Fruit fly (Drosophila melanogaster) whole organism, embryonic: ENCODE measurements around the gene ps.

ENCODE experiments used
- Adf1 ChIP-seq: fragments of 200-800 bp; sonication (Bioruptor generic); IDR thresholded peaks from 2 replicates; pipeline ENCODE4 v1.3.6; 2022; ENCODE audit warnings: missing biosample characterization, missing genetic modification characterization
- Atf-2 ChIP-seq: fragments of 200-800 bp; sonication (Bioruptor generic); optimal IDR thresholded peaks from 2 replicates; lab custom pipeline; 2016; ENCODE audit warnings: missing biosample characterization, missing genetic modification characterization
- CG11085 ChIP-seq: fragments of 200-800 bp; sonication (Bioruptor generic); IDR thresholded peaks from 2 replicates; pipeline ENCODE4 v1.3.6; 2022; ENCODE audit warnings: missing biosample characterization, missing genetic modification characterization
- CG11696 ChIP-seq: fragments of 200-800 bp; sonication (Bioruptor generic); IDR thresholded peaks from 2 replicates; pipeline ENCODE4 v1.3.6; 2022; ENCODE audit warnings: missing biosample characterization, missing genetic modification characterization
- CG12104 ChIP-seq: fragments of 200-800 bp; sonication (Bioruptor generic); optimal IDR thresholded peaks from 3 replicates; lab custom pipeline; 2016; ENCODE audit warnings: missing biosample characterization, missing genetic modification characterization
- CG12391 ChIP-seq: fragments of 200-800 bp; sonication (Bioruptor generic); optimal IDR thresholded peaks from 3 replicates; lab custom pipeline; 2018; ENCODE audit warnings: missing biosample characterization, mild to moderate bottlenecking, missing genetic modification characterization, moderate library complexity
- CG12744 ChIP-seq: fragments of 200-800 bp; sonication (Bioruptor generic); optimal IDR thresholded peaks from 2 replicates; lab custom pipeline; 2016; ENCODE audit warnings: missing biosample characterization, missing genetic modification characterization
- CG16815 ChIP-seq: fragments of 200-800 bp; sonication (Bioruptor generic); optimal IDR thresholded peaks from 3 replicates; lab custom pipeline; 2017; ENCODE audit warnings: missing biosample characterization, mild to moderate bottlenecking, missing genetic modification characterization
- CG17328 ChIP-seq: fragments of 200-800 bp; sonication (Bioruptor generic); IDR thresholded peaks from 2 replicates; pipeline ENCODE4 v1.3.6; 2022; ENCODE audit warnings: missing biosample characterization, missing genetic modification characterization
- CG17802 ChIP-seq: fragments of 200-800 bp; sonication (Bioruptor generic); optimal IDR thresholded peaks from 2 replicates; lab custom pipeline; 2018; ENCODE audit warnings: missing biosample characterization, mild to moderate bottlenecking, missing genetic modification characterization, moderate library complexity
- CG2129 ChIP-seq: fragments of 200-800 bp; sonication (Bioruptor generic); IDR thresholded peaks from 2 replicates; pipeline ENCODE4 v1.3.6; 2022; ENCODE audit warnings: missing biosample characterization, missing genetic modification characterization; ENCODE audit not compliant: partially characterized antibody
- CG2202 ChIP-seq: fragments of 200-800 bp; sonication (Bioruptor generic); optimal IDR thresholded peaks from 2 replicates; lab custom pipeline; 2018; ENCODE audit warnings: missing biosample characterization, mild to moderate bottlenecking, missing genetic modification characterization
- CG30403 ChIP-seq: fragments of 200-800 bp; sonication (Bioruptor generic); optimal IDR thresholded peaks from 3 replicates; lab custom pipeline; 2016; ENCODE audit warnings: missing biosample characterization, missing genetic modification characterization
- CG3281 ChIP-seq: fragments of 200-800 bp; sonication (Bioruptor generic); optimal IDR thresholded peaks from 3 replicates; lab custom pipeline; 2017; ENCODE audit warnings: missing biosample characterization, mild to moderate bottlenecking, missing genetic modification characterization
- CG33213 ChIP-seq: fragments of 200-800 bp; sonication (Bioruptor generic); optimal IDR thresholded peaks from 3 replicates; lab custom pipeline; 2016; ENCODE audit warnings: missing biosample characterization, missing genetic modification characterization
- CG3407 ChIP-seq: fragments of 200-800 bp; sonication (Bioruptor generic); optimal IDR thresholded peaks from 2 replicates; lab custom pipeline; 2018; ENCODE audit warnings: missing biosample characterization, mild to moderate bottlenecking, missing genetic modification characterization
- CG3847 ChIP-seq: fragments of 200-800 bp; sonication (Bioruptor generic); IDR thresholded peaks from 2 replicates; pipeline ENCODE4 v1.3.6; 2022; ENCODE audit warnings: missing biosample characterization, missing genetic modification characterization
- CG4404 ChIP-seq: fragments of 200-800 bp; sonication (Bioruptor generic); IDR thresholded peaks from 2 replicates; pipeline ENCODE4 v1.3.6; 2022; ENCODE audit warnings: missing biosample characterization, missing genetic modification characterization
- CG4424 ChIP-seq: fragments of 200-800 bp; sonication (Bioruptor generic); optimal IDR thresholded peaks from 3 replicates; lab custom pipeline; 2016; ENCODE audit warnings: missing biosample characterization, missing genetic modification characterization
- CG7357 ChIP-seq: fragments of 200-800 bp; sonication (Bioruptor generic); IDR thresholded peaks from 3 replicates; pipeline ENCODE4 v1.3.6; 2022; ENCODE audit warnings: missing biosample characterization, missing genetic modification characterization
- CG9932 ChIP-seq: fragments of 200-800 bp; sonication (Bioruptor generic); IDR thresholded peaks from 2 replicates; pipeline ENCODE4 v1.3.6; 2022; ENCODE audit warnings: missing biosample characterization, missing genetic modification characterization
- D ChIP-seq, 2 experiments: fragments of 200-800 bp in 1 of 2; fragments of >200 bp in 1 of 2; sonication (Bioruptor generic) in 1 of 2; optimal IDR thresholded peaks; 2 replicates in 1 of 2; 3 replicates in 1 of 2; lab custom pipeline; 2017; ENCODE audit warnings: mild to moderate bottlenecking in 1 of 2, missing biosample characterization in 1 of 2, missing genetic modification characterization in 1 of 2, missing genetic modification reagents in 1 of 2
- Dp ChIP-seq: fragments of 200-800 bp; sonication (Bioruptor generic); optimal IDR thresholded peaks from 2 replicates; lab custom pipeline; 2018; ENCODE audit warnings: missing biosample characterization, mild to moderate bottlenecking, missing genetic modification characterization, moderate library complexity
- HLH3B ChIP-seq: fragments of 200-800 bp; sonication (Bioruptor generic); IDR thresholded peaks from 2 replicates; pipeline ENCODE4 v1.3.6; 2022; ENCODE audit warnings: missing biosample characterization, missing genetic modification characterization
- Hr3 ChIP-seq: fragments of 200-800 bp; sonication (Bioruptor generic); optimal IDR thresholded peaks from 3 replicates; lab custom pipeline; 2016; ENCODE audit warnings: missing biosample characterization, missing genetic modification characterization
- Hr78 ChIP-seq, 2 experiments: fragments of 200-800 bp in 1 of 2; fragments of >200 bp in 1 of 2; sonication (Bioruptor generic) in 1 of 2; optimal IDR thresholded peaks; 2 replicates each; lab custom pipeline; 2017 to 2019; ENCODE audit warnings: missing biosample characterization in 2 of 2, missing genetic modification characterization in 2 of 2, mild to moderate bottlenecking in 1 of 2, moderate library complexity in 1 of 2
- Max ChIP-seq: fragments of 200-800 bp; sonication (Bioruptor generic); optimal IDR thresholded peaks from 2 replicates; lab custom pipeline; 2016; ENCODE audit warnings: missing biosample characterization, mild to moderate bottlenecking, missing genetic modification characterization
- Mes4 ChIP-seq: fragments of 200-800 bp; sonication (Bioruptor generic); optimal IDR thresholded peaks from 2 replicates; lab custom pipeline; 2016; ENCODE audit warnings: missing biosample characterization, missing genetic modification characterization
- Nf-YC ChIP-seq: fragments of 200-800 bp; optimal IDR thresholded peaks from 3 replicates; lab custom pipeline; 2019; ENCODE audit warnings: missing biosample characterization, mild to moderate bottlenecking, missing genetic modification characterization, moderate library complexity
- al ChIP-seq: fragments of 200-800 bp; sonication (Bioruptor generic); IDR thresholded peaks from 2 replicates; pipeline ENCODE4 v1.3.6; 2022; ENCODE audit warnings: missing biosample characterization, missing genetic modification characterization
- ara ChIP-seq: fragments of 200-800 bp; sonication (Bioruptor generic); IDR thresholded peaks from 2 replicates; pipeline ENCODE4 v1.3.6; 2022; ENCODE audit warnings: missing biosample characterization, missing genetic modification characterization
- br ChIP-seq: fragments of >200 bp; optimal IDR thresholded peaks from 2 replicates; lab custom pipeline; 2017
- chn ChIP-seq: fragments of 200-800 bp; sonication (Bioruptor generic); optimal IDR thresholded peaks from 2 replicates; lab custom pipeline; 2016; ENCODE audit warnings: missing biosample characterization, missing genetic modification characterization
- croc ChIP-seq: fragments of 200-800 bp; sonication (Bioruptor generic); conservative IDR thresholded peaks from 3 replicates; pipeline ENCODE4 v1.3.6; 2022; ENCODE audit warnings: missing biosample characterization, missing genetic modification characterization
- crol ChIP-seq: fragments of 200-800 bp; sonication (Bioruptor generic); IDR thresholded peaks from 2 replicates; pipeline ENCODE4 v1.3.6; 2022; ENCODE audit warnings: missing biosample characterization, missing genetic modification characterization
- da ChIP-seq: fragments of 200-800 bp; sonication (Bioruptor generic); optimal IDR thresholded peaks from 2 replicates; lab custom pipeline; 2016; ENCODE audit warnings: missing biosample characterization, missing genetic modification characterization
- ewg ChIP-seq: fragments of 200-800 bp; sonication (Bioruptor generic); optimal IDR thresholded peaks from 3 replicates; lab custom pipeline; 2017; ENCODE audit warnings: mild to moderate bottlenecking, missing biosample characterization, missing genetic modification reagents, missing genetic modification characterization
- fd64A ChIP-seq: fragments of 200-800 bp; sonication (Bioruptor generic); optimal IDR thresholded peaks from 3 replicates; lab custom pipeline; 2018; ENCODE audit warnings: missing biosample characterization, mild to moderate bottlenecking, missing genetic modification characterization
- gcm ChIP-seq: fragments of 200-800 bp; sonication (Bioruptor generic); optimal IDR thresholded peaks from 2 replicates; lab custom pipeline; 2019; ENCODE audit warnings: missing biosample characterization, mild to moderate bottlenecking, missing genetic modification characterization, moderate library complexity
- grau ChIP-seq: fragments of 200-800 bp; optimal IDR thresholded peaks from 3 replicates; lab custom pipeline; 2019; ENCODE audit warnings: missing biosample characterization, mild to moderate bottlenecking, missing genetic modification characterization, moderate library complexity
- grn ChIP-seq: fragments of 200-800 bp; sonication (Bioruptor generic); optimal IDR thresholded peaks from 3 replicates; lab custom pipeline; 2017; ENCODE audit warnings: missing biosample characterization, missing genetic modification characterization
- gro ChIP-seq: fragments of 200-800 bp; sonication (Bioruptor generic); optimal IDR thresholded peaks from 2 replicates; lab custom pipeline; 2016; ENCODE audit warnings: missing biosample characterization, missing genetic modification characterization
- gt ChIP-seq: fragments of 200-800 bp; sonication (Bioruptor generic); IDR thresholded peaks from 2 replicates; pipeline ENCODE4 v1.3.6; 2022; ENCODE audit warnings: missing biosample characterization, missing genetic modification characterization
- ham ChIP-seq: fragments of 200-800 bp; sonication (Bioruptor generic); IDR thresholded peaks from 2 replicates; pipeline ENCODE4 v1.3.6; 2022; ENCODE audit warnings: missing biosample characterization, missing genetic modification characterization
- inv ChIP-seq: fragments of 200-800 bp; sonication (Bioruptor generic); IDR thresholded peaks from 2 replicates; pipeline ENCODE4 v1.3.6; 2022; ENCODE audit warnings: missing biosample characterization, missing genetic modification characterization; ENCODE audit not compliant: partially characterized antibody
- kah ChIP-seq: fragments of 200-800 bp; sonication (Bioruptor generic); optimal IDR thresholded peaks from 2 replicates; lab custom pipeline; 2018; ENCODE audit warnings: missing biosample characterization, mild to moderate bottlenecking, missing genetic modification characterization
- lov ChIP-seq, 2 experiments: fragments of 200-800 bp in 1 of 2; fragments of >200 bp in 1 of 2; sonication (Bioruptor generic) in 1 of 2; IDR thresholded peaks in 1 of 2; optimal IDR thresholded peaks in 1 of 2; 2 replicates in 1 of 2; 3 replicates in 1 of 2; pipeline versions ENCODE4 v1.3.6 to Lab custom; 2017 to 2022; ENCODE audit warnings: missing biosample characterization in 1 of 2, missing genetic modification characterization in 1 of 2
- mld ChIP-seq: fragments of 200-800 bp; sonication (Bioruptor generic); IDR thresholded peaks from 3 replicates; pipeline ENCODE4 v1.3.6; 2022; ENCODE audit warnings: missing biosample characterization, missing genetic modification characterization; ENCODE audit not compliant: partially characterized antibody
- pnt ChIP-seq: fragments of 200-800 bp; sonication (Bioruptor generic); optimal IDR thresholded peaks from 3 replicates; lab custom pipeline; 2016; ENCODE audit warnings: missing biosample characterization, missing genetic modification characterization
- repo ChIP-seq: fragments of 200-800 bp; sonication (Bioruptor generic); optimal IDR thresholded peaks from 2 replicates; lab custom pipeline; 2016; ENCODE audit warnings: missing biosample characterization, missing genetic modification characterization
- sd ChIP-seq: fragments of 200-800 bp; sonication (Bioruptor generic); optimal IDR thresholded peaks from 3 replicates; lab custom pipeline; 2018; ENCODE audit warnings: missing biosample characterization, mild to moderate bottlenecking, missing genetic modification characterization, moderate library complexity
- tin ChIP-seq: fragments of 200-800 bp; sonication (Bioruptor generic); optimal IDR thresholded peaks from 3 replicates; lab custom pipeline; 2016; ENCODE audit warnings: missing biosample characterization, missing genetic modification characterization

Gene ps

DNA sequence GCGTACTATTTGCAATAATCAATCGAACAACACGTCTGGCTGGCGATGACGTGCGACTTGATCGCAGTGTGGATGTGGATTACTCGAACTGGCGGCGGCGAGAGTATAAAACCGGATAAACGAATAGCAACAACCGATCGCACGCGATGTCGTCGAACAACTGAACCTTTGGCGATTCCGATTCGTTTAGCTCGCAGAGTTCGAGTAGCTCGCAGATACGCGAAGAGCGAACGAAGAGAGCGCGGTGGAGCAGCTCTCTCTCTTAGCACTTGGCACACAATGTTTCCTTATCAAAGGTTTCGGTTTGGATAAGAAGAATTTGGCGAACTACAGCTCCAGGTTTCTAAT lies 84.7 kb downstream of the ps start, which contains the start of gene RhoL (continued):
- TF ChIP-seq CG3407 (GFP tag; lab: Kevin White, UChicago) (no peak), D (optimal IDR thresholded peaks at IDR 0.05; lab: Kevin White, UChicago) (no peak), D (GFP tag; optimal IDR thresholded peaks at IDR 0.05; lab: Kevin White, UChicago) (no peak), CG3847 (no peak), Max (GFP tag; lab: Kevin White, UChicago) (no peak), gro (GFP tag; lab: Kevin White, UChicago) (peak; percentile 61), CG17802 (tag; lab: Kevin White, UChicago) (no peak), chn (GFP tag; lab: Kevin White, UChicago) (peak; percentile 37), CG2129 (no peak), grau (tag; lab: Kevin White, UChicago) (peak; percentile 15), gt (GFP tag; lab: Robert Waterston, UW) (no peak), da (GFP tag; lab: Kevin White, UChicago) (no peak), mld (GFP tag; lab: Robert Waterston, UW) (no peak), CG4404 (no peak), CG3281 (GFP tag; lab: Kevin White, UChicago) (peak; percentile 26), CG4424 (GFP tag; lab: Kevin White, UChicago) (no peak), CG11085 (no peak), al (GFP tag; lab: Robert Waterston, UW) (no peak), CG11696 (GFP tag; lab: Robert Waterston, UW) (no peak), CG12391 (tag; lab: Kevin White, UChicago) (no peak), CG16815 (GFP tag; lab: Kevin White, UChicago) (no peak), pnt (GFP tag; lab: Kevin White, UChicago) (no peak), ham (GFP tag; lab: Robert Waterston, UW) (no peak), Dp (GFP tag; lab: Kevin White, UChicago) (no peak), repo (GFP tag; lab: Kevin White, UChicago) (no peak), HLH3B (GFP tag; lab: Robert Waterston, UW) (no peak), ara (no peak), CG33213 (GFP tag; lab: Kevin White, UChicago) (no peak), sd (tag; lab: Kevin White, UChicago) (no peak), fd64A (GFP tag; lab: Kevin White, UChicago) (no peak), CG12104 (no peak), CG17328 (GFP tag; lab: Robert Waterston, UW) (no peak), lov (optimal IDR thresholded peaks at IDR 0.05; lab: Kevin White, UChicago) (no peak), lov (GFP tag; IDR thresholded peaks at IDR 0.05; lab: Robert Waterston, UW) (peak; percentile 58; the same call in 1 of the 3 replicates), CG30403 (no peak), crol (GFP tag; lab: Robert Waterston, UW) (no peak), Hr78 (GFP tag; optimal IDR thresholded peaks at IDR 0.05; lab: Kevin White, UChicago) (peak in 1 of 2 experiments; percentile 43), grn (GFP tag; lab: Kevin White, UChicago) (peak; percentile 43), kah (GFP tag; lab: Kevin White, UChicago) (peak; percentile 41), Atf-2 (no peak), gcm (GFP tag; lab: Kevin White, UChicago) (no peak), ewg (GFP tag; lab: Kevin White, UChicago) (no peak), Nf-YC (tag; lab: Kevin White, UChicago) (peak; percentile 67), tin (no peak), Mes4 (no peak), CG12744 (GFP tag; lab: Kevin White, UChicago) (peak; percentile 0), Adf1 (peak; percentile 43; the same call in 1 of the 2 replicates), CG2202 (no peak), inv (GFP tag; lab: Robert Waterston, UW) (no peak), croc (GFP tag; lab: Robert Waterston, UW) (no peak), Hr3 (GFP tag; lab: Kevin White, UChicago) (no peak), CG7357 (GFP tag; lab: Robert Waterston, UW) (no peak), CG9932 (GFP tag; lab: Robert Waterston, UW) (no peak), br (lab: Kevin White, UChicago) (no peak)
